Fruit fly (Drosophila melanogaster) whole organism, embryonic: ENCODE data around the gene CG43759.
A peak's percentile ranks its signal among the peaks of the same experiment; 100 is the strongest.

ENCODE experiments used
- Awh ChIP-seq: fragments of 200-800 bp; sonication (Bioruptor generic); IDR thresholded peaks from 2 replicates; pipeline ENCODE4, ENCODE4 v1.3.6; 2022; ENCODE audit warnings: missing biosample characterization, missing genetic modification characterization
- CG11560 ChIP-seq: fragments of 200-800 bp; sonication (Bioruptor generic); IDR thresholded peaks from 3 replicates; pipeline ENCODE4 v1.3.6; 2022; ENCODE audit warnings: missing biosample characterization, missing genetic modification characterization
- CG12104 ChIP-seq: fragments of 200-800 bp; sonication (Bioruptor generic); optimal IDR thresholded peaks from 3 replicates; lab custom pipeline; 2016; ENCODE audit warnings: missing biosample characterization, missing genetic modification characterization
- CG12769 ChIP-seq: fragments of 200-800 bp; sonication (Bioruptor generic); optimal IDR thresholded peaks from 2 replicates; lab custom pipeline; 2019; ENCODE audit warnings: missing biosample characterization, mild to moderate bottlenecking, missing genetic modification characterization, moderate library complexity
- CG13287 ChIP-seq: fragments of 200-800 bp; sonication (Bioruptor generic); IDR thresholded peaks from 2 replicates; pipeline ENCODE4 v1.3.6; 2022; ENCODE audit warnings: missing biosample characterization, missing genetic modification characterization; ENCODE audit not compliant: partially characterized antibody
- CG18011 ChIP-seq: fragments of 200-800 bp; sonication (Bioruptor generic); optimal IDR thresholded peaks from 2 replicates; lab custom pipeline; 2017; ENCODE audit warnings: missing biosample characterization, missing genetic modification characterization, mild to moderate bottlenecking, moderate library complexity, missing genotype
- CG18262 ChIP-seq: fragments of 200-800 bp; optimal IDR thresholded peaks from 3 replicates; lab custom pipeline; 2019; ENCODE audit warnings: missing biosample characterization, mild to moderate bottlenecking, missing genetic modification characterization, moderate library complexity
- CG18599 ChIP-seq: fragments of 200-800 bp; sonication (Bioruptor generic); optimal IDR thresholded peaks from 3 replicates; lab custom pipeline; 2017; ENCODE audit warnings: missing biosample characterization, missing genetic modification characterization, mild to moderate bottlenecking, moderate library complexity, missing genetic modification reagents
- CG2678 ChIP-seq: fragments of 200-800 bp; sonication (Bioruptor generic); optimal IDR thresholded peaks from 3 replicates; lab custom pipeline; 2019; ENCODE audit warnings: missing biosample characterization, mild to moderate bottlenecking, missing genetic modification characterization, moderate library complexity
- CG2875 ChIP-seq: fragments of 200-800 bp; sonication (Bioruptor generic); optimal IDR thresholded peaks from 2 replicates; lab custom pipeline; 2017; ENCODE audit warnings: missing biosample characterization, mild to moderate bottlenecking, missing genetic modification characterization, missing genetic modification reagents
- CG32532 ChIP-seq: fragments of 200-800 bp; sonication (Bioruptor generic); IDR thresholded peaks from 2 replicates; pipeline ENCODE4 v1.3.6; 2022; ENCODE audit warnings: missing biosample characterization, missing genetic modification characterization
- CG4424 ChIP-seq: fragments of 200-800 bp; sonication (Bioruptor generic); optimal IDR thresholded peaks from 3 replicates; lab custom pipeline; 2016; ENCODE audit warnings: missing biosample characterization, missing genetic modification characterization
- CG6175 ChIP-seq: fragments of 200-800 bp; sonication (Bioruptor generic); IDR thresholded peaks from 3 replicates; pipeline ENCODE4 v1.3.6; 2022; ENCODE audit warnings: missing biosample characterization, missing genetic modification characterization
- CG6689 ChIP-seq: fragments of 200-800 bp; sonication (Bioruptor generic); IDR thresholded peaks from 2 replicates; pipeline ENCODE4 v1.3.6; 2022; ENCODE audit warnings: missing biosample characterization, missing genetic modification characterization
- CG7357 ChIP-seq: fragments of 200-800 bp; sonication (Bioruptor generic); IDR thresholded peaks from 3 replicates; pipeline ENCODE4 v1.3.6; 2022; ENCODE audit warnings: missing biosample characterization, missing genetic modification characterization
- CG7839 ChIP-seq: fragments of 200-800 bp; sonication (Bioruptor generic); optimal IDR thresholded peaks from 3 replicates; lab custom pipeline; 2018; ENCODE audit warnings: missing biosample characterization, mild to moderate bottlenecking, missing genetic modification characterization, moderate library complexity
- CTCF ChIP-seq: fragments of 200-800 bp; sonication (Bioruptor generic); optimal IDR thresholded peaks from 2 replicates; lab custom pipeline; 2017; ENCODE audit warnings: missing biosample characterization, mild to moderate bottlenecking, missing genetic modification characterization, moderate library complexity
- Dll ChIP-seq: fragments of 200-800 bp; sonication (Bioruptor generic); IDR thresholded peaks from 4 replicates; pipeline ENCODE4 v1.3.6; 2022; ENCODE audit warnings: missing biosample characterization, missing genetic modification characterization; ENCODE audit not compliant: partially characterized antibody
- E2f1 ChIP-seq: fragments of 200-800 bp; sonication (Bioruptor generic); IDR thresholded peaks from 2 replicates; pipeline ENCODE4 v1.3.6; 2022; ENCODE audit warnings: missing biosample characterization, missing genetic modification characterization
- Gsc ChIP-seq: fragments of 200-800 bp; sonication (Bioruptor generic); IDR thresholded peaks from 2 replicates; pipeline ENCODE4 v1.3.6; 2022; ENCODE audit warnings: missing biosample characterization, missing genetic modification characterization
- MBD-R2 ChIP-seq: fragments of 200-800 bp; sonication (Bioruptor generic); IDR thresholded peaks from 2 replicates; pipeline ENCODE4 v1.3.6; 2022; ENCODE audit warnings: missing biosample characterization, missing genetic modification characterization
- Med ChIP-seq: fragments of 200-800 bp; sonication (Bioruptor generic); peaks from one replicate; lab custom pipeline; 2016; ENCODE audit warnings: missing biosample characterization, missing genetic modification characterization, mild to moderate bottlenecking, inconsistent platforms, moderate library complexity
- NK7.1 ChIP-seq: fragments of 200-800 bp; sonication (Bioruptor generic); optimal IDR thresholded peaks from 3 replicates; lab custom pipeline; 2016; ENCODE audit warnings: missing biosample characterization, missing genetic modification characterization
- Neu2 ChIP-seq: fragments of 200-800 bp; sonication (Bioruptor generic); optimal IDR thresholded peaks from 3 replicates; lab custom pipeline; 2016; ENCODE audit warnings: missing biosample characterization, missing genetic modification characterization, borderline replicate concordance
- Pdp1 ChIP-seq, 2 experiments: fragments of 200-800 bp; sonication (Bioruptor generic); optimal IDR thresholded peaks; 3 replicates each; lab custom pipeline; 2016; ENCODE audit warnings: missing biosample characterization in 2 of 2, missing genetic modification characterization in 2 of 2, mild to moderate bottlenecking in 1 of 2, moderate library complexity in 1 of 2
- Rfx ChIP-seq: fragments of 200-800 bp; sonication (Bioruptor generic); IDR thresholded peaks from 2 replicates; pipeline ENCODE4 v1.3.6; 2022; ENCODE audit warnings: missing biosample characterization, missing genetic modification characterization
- Scr ChIP-seq: fragments of 200-800 bp; sonication (Bioruptor generic); IDR thresholded peaks from 2 replicates; pipeline ENCODE4 v1.3.6; 2022; ENCODE audit warnings: missing biosample characterization, missing genetic modification characterization; ENCODE audit not compliant: partially characterized antibody
- Sry-δ ChIP-seq: fragments of 200-800 bp; sonication (Bioruptor generic); optimal IDR thresholded peaks from 2 replicates; lab custom pipeline; 2016; ENCODE audit warnings: missing biosample characterization, missing genetic modification characterization
- Xbp1 ChIP-seq: fragments of 200-800 bp; sonication (Bioruptor generic); optimal IDR thresholded peaks from 3 replicates; lab custom pipeline; 2016; ENCODE audit warnings: missing biosample characterization, mild to moderate bottlenecking, missing genetic modification characterization
- abd-A ChIP-seq: fragments of 200-800 bp; sonication (Bioruptor generic); optimal IDR thresholded peaks from 3 replicates; lab custom pipeline; 2019; ENCODE audit warnings: missing biosample characterization, mild to moderate bottlenecking, missing genetic modification characterization, moderate library complexity
- caup ChIP-seq: fragments of 200-800 bp; sonication (Bioruptor generic); optimal IDR thresholded peaks from 3 replicates; lab custom pipeline; 2017; ENCODE audit warnings: missing biosample characterization, mild to moderate bottlenecking, missing genetic modification characterization, moderate library complexity; ENCODE audit not compliant: severe bottlenecking
- ci ChIP-seq: fragments of 200-800 bp; sonication (Bioruptor generic); IDR thresholded peaks from 3 replicates; pipeline ENCODE4 v1.3.6; 2022; ENCODE audit warnings: missing biosample characterization, missing genetic modification characterization
- crol ChIP-seq: fragments of 200-800 bp; sonication (Bioruptor generic); IDR thresholded peaks from 2 replicates; pipeline ENCODE4 v1.3.6; 2022; ENCODE audit warnings: missing biosample characterization, missing genetic modification characterization
- grn ChIP-seq: fragments of 200-800 bp; sonication (Bioruptor generic); optimal IDR thresholded peaks from 3 replicates; lab custom pipeline; 2017; ENCODE audit warnings: missing biosample characterization, missing genetic modification characterization
- lab ChIP-seq: fragments of 200-800 bp; sonication (Bioruptor generic); optimal IDR thresholded peaks from 3 replicates; lab custom pipeline; 2017; ENCODE audit warnings: missing biosample characterization, missing genetic modification characterization, mild to moderate bottlenecking, moderate library complexity, missing genetic modification reagents
- nom ChIP-seq: fragments of 200-800 bp; sonication (Bioruptor generic); optimal IDR thresholded peaks from 2 replicates; lab custom pipeline; 2017; ENCODE audit warnings: missing biosample characterization, missing genetic modification characterization, mild to moderate bottlenecking, moderate library complexity, missing genetic modification reagents
- oc ChIP-seq: fragments of 200-800 bp; sonication (Bioruptor generic); optimal IDR thresholded peaks from 2 replicates; lab custom pipeline; 2018; ENCODE audit warnings: missing biosample characterization, mild to moderate bottlenecking, missing genetic modification characterization, moderate library complexity
- org-1 ChIP-seq: fragments of 200-800 bp; sonication (Bioruptor generic); optimal IDR thresholded peaks from 2 replicates; lab custom pipeline; 2017; ENCODE audit warnings: missing biosample characterization, missing genetic modification characterization
- otp ChIP-seq: fragments of 200-800 bp; sonication (Bioruptor generic); IDR thresholded peaks from 3 replicates; pipeline ENCODE4, ENCODE4 v1.3.6; 2022; ENCODE audit warnings: missing biosample characterization, missing genetic modification characterization
- pb ChIP-seq: fragments of 200-800 bp; sonication (Bioruptor generic); optimal IDR thresholded peaks from 3 replicates; lab custom pipeline; 2016; ENCODE audit warnings: missing biosample characterization, missing genetic modification characterization
- peb ChIP-seq: fragments of 200-800 bp; sonication (Bioruptor generic); IDR thresholded peaks from 2 replicates; pipeline ENCODE4 v1.3.6; 2022; ENCODE audit warnings: missing biosample characterization, missing genetic modification characterization
- rib ChIP-seq: fragments of 200-800 bp; sonication (Bioruptor generic); IDR thresholded peaks from 2 replicates; pipeline ENCODE4 v1.3.6; 2022; ENCODE audit warnings: missing biosample characterization, missing genetic modification characterization
- run ChIP-seq: fragments of 200-800 bp; sonication (Bioruptor generic); optimal IDR thresholded peaks from 3 replicates; lab custom pipeline; 2018; ENCODE audit warnings: missing biosample characterization, mild to moderate bottlenecking, missing genetic modification characterization
- sens ChIP-seq: fragments of 200-800 bp; sonication (Bioruptor generic); peaks from one replicate; lab custom pipeline; 2016; ENCODE audit warnings: missing biosample characterization, missing genetic modification characterization
- sr ChIP-seq: fragments of 200-800 bp; sonication (Bioruptor generic); IDR thresholded peaks from 3 replicates; pipeline ENCODE4 v1.3.6; 2022; ENCODE audit warnings: missing biosample characterization, missing genetic modification characterization
- tx ChIP-seq: fragments of 200-800 bp; sonication (Bioruptor generic); optimal IDR thresholded peaks from 2 replicates; lab custom pipeline; 2016; ENCODE audit warnings: missing biosample characterization, missing genetic modification characterization
- wek ChIP-seq: fragments of 200-800 bp; sonication (Bioruptor generic); optimal IDR thresholded peaks from 3 replicates; lab custom pipeline; 2018; ENCODE audit warnings: missing biosample characterization, mild to moderate bottlenecking, missing genetic modification characterization, moderate library complexity

Gene CG43759

DNA sequence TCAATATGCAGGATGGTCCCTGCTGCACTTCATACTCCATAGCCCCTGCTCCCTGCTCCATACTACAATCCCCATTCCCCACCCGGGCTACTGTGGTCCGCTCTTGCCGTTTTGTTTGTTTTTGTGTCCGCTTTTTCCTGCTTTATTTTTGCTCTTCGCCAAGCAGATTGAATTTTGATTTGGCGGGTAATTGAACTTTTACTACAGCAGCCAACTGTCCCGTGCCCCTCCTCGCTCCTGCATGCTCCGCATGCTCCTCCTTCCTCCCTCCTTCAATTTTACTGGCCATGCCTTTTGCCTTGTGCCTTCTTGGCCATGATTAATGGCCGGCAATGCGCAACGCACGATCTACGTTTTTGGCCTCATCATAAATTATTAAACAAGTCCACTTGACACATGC, 44.5 kb downstream of the CG43759 start (continued):
- TF ChIP-seq CG18262 (tag; lab: Kevin White, UChicago): no peak
- TF ChIP-seq Xbp1: no peak

- peak; percentile 56 for TF ChIP-seq sens (GFP tag; lab: Kevin White, UChicago)
- TF ChIP-seq CG7357 (GFP tag; lab: Robert Waterston, UW): no peak
- TF ChIP-seq lab: peak; percentile 36
- TF ChIP-seq crol (GFP tag; lab: Robert Waterston, UW): peak; percentile 74
- TF ChIP-seq CG6689 (GFP tag; lab: Robert Waterston, UW): 0 out of 2 replicates have a peak, but pooled peaks have one; percentile 14
- peak; percentile 26 for TF ChIP-seq CG12769 (tag; lab: Kevin White, UChicago)
- peak in 1 of 2 experiments; percentile 71 for TF ChIP-seq Pdp1 (GFP tag; optimal IDR thresholded peaks at IDR 0.05; lab: Kevin White, UChicago)
- TF ChIP-seq org-1 (GFP tag; lab: Kevin White, UChicago): no peak
- TF ChIP-seq Med (GFP tag; lab: Kevin White, UChicago): peak; percentile 52
- no peak for TF ChIP-seq wek (GFP tag; lab: Kevin White, UChicago)
- no peak for TF ChIP-seq otp (GFP tag; lab: Robert Waterston, UW)
- TF ChIP-seq ci (GFP tag; lab: Robert Waterston, UW): 0 out of 3 replicates have a peak, but pooled peaks have one; percentile 46
- TF ChIP-seq CTCF (GFP tag; lab: Kevin White, UChicago): peak; percentile 87
- 0 out of 2 replicates have a peak, but pooled peaks have one; percentile 23 for TF ChIP-seq rib (GFP tag; lab: Robert Waterston, UW)
- TF ChIP-seq abd-A (tag; lab: Kevin White, UChicago): peak; percentile 42
- no peak for TF ChIP-seq caup
- peak; percentile 65; the same call in 1 of the 3 replicates for TF ChIP-seq sr
- no peak for TF ChIP-seq Dll (GFP tag; lab: Robert Waterston, UW)
- no peak for TF ChIP-seq Scr
- TF ChIP-seq CG32532 (GFP tag; lab: Robert Waterston, UW): 0 out of 2 replicates have a peak, but pooled peaks have one; percentile 9
- TF ChIP-seq CG12104 (GFP tag; lab: Kevin White, UChicago): no peak
- TF ChIP-seq tx (GFP tag; lab: Kevin White, UChicago): no peak
- TF ChIP-seq CG18011 (GFP tag; lab: Kevin White, UChicago): no peak
- TF ChIP-seq Rfx: 0 out of 2 replicates have a peak, but pooled peaks have one; percentile 5
- peak; percentile 58; the same call in 1 of the 3 replicates for TF ChIP-seq CG6175
Observed at dm6 chrX:18980215-18980786, 50.2 kb downstream of the CG43759 start.

dm6 chrX:18985208-18985861, 55.2 kb downstream of the CG43759 start:
- TF ChIP-seq grn (GFP tag; lab: Kevin White, UChicago): peak; percentile 92
- TF ChIP-seq CG18599 (GFP tag; lab: Kevin White, UChicago): no peak
- no peak for TF ChIP-seq MBD-R2 (GFP tag; lab: Robert Waterston, UW)
- TF ChIP-seq CG2678: no peak
- no peak for TF ChIP-seq CG4424 (GFP tag; lab: Kevin White, UChicago)
- TF ChIP-seq CG7839 (tag; lab: Kevin White, UChicago): no peak
- TF ChIP-seq sr: 0 out of 3 replicates have a peak, but pooled peaks have one; percentile 20
- no peak for TF ChIP-seq Neu2 (GFP tag; lab: Kevin White, UChicago)
- TF ChIP-seq CG2875: no peak
- no peak for TF ChIP-seq pb
- peak in 1 of 2 experiments; percentile 25 for TF ChIP-seq Pdp1 (GFP tag; optimal IDR thresholded peaks at IDR 0.05; lab: Kevin White, UChicago)
- TF ChIP-seq CG13287: no peak
- no peak for TF ChIP-seq CG11560 (tag; lab: Robert Waterston, UW)
- no peak for TF ChIP-seq E2f1 (GFP tag; lab: Robert Waterston, UW)
- TF ChIP-seq Awh (GFP tag; lab: Robert Waterston, UW): peak; percentile 95
- no peak for TF ChIP-seq NK7.1 (GFP tag; lab: Kevin White, UChicago)
- no peak for TF ChIP-seq run (tag; lab: Kevin White, UChicago)
- TF ChIP-seq peb (GFP tag; lab: Robert Waterston, UW): no peak
- peak; percentile 48 for TF ChIP-seq oc (tag; lab: Kevin White, UChicago)
- TF ChIP-seq Gsc: no peak
- no peak for TF ChIP-seq nom
- no peak for TF ChIP-seq Sry-δ (GFP tag; lab: Kevin White, UChicago)
